Fruit fly (Drosophila melanogaster) Kc167 (cell line): ENCODE measurements around the gene vri.

Source experiments
- Myc ChIP-seq: fragments of >200 bp; optimal IDR thresholded peaks from 2 replicates; lab custom pipeline; 2017; ENCODE audit warnings: missing external identifiers
- Sin3A ChIP-seq: fragments of >200 bp; optimal IDR thresholded peaks from 2 replicates; lab custom pipeline; 2018; ENCODE audit warnings: missing external identifiers
- h ChIP-seq: fragments of >200 bp; optimal IDR thresholded peaks from 3 replicates; lab custom pipeline; 2018; ENCODE audit warnings: missing external identifiers
- insv ChIP-seq: fragments of >200 bp; optimal IDR thresholded peaks from 3 replicates; lab custom pipeline; 2018; ENCODE audit warnings: missing external identifiers
- psq ChIP-seq: fragments of >200 bp; optimal IDR thresholded peaks from 2 replicates; lab custom pipeline; 2017; ENCODE audit warnings: missing external identifiers
- ttk ChIP-seq: sonication (Bioruptor generic); optimal IDR thresholded peaks from 2 replicates; lab custom pipeline; 2017; ENCODE audit warnings: missing external identifiers

Gene vri

DNA sequence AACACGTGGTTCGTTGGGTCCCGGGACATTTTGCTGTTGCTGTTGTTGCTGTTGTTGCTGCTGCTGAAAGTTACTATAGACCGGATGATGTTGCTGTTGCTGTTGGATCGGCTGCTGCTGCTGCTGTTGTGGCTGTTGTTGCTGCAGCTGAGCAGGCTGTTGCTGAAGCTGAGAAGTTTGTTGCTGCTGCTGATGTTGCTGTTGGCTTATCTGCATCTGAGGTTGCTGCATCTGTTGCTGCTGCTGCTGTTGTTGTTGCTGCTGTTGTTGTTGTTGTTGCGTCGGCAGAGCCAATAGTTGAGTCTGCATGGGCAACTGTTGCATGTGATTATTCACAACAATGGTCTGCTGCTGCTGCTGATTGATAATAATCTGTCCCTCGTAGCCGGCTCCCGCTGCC lies 32.3 kb downstream of the vri start:
- TF ChIP-seq h (lab: Kevin White, UChicago) (no peak), psq (lab: Kevin White, UChicago) (no peak), Sin3A (lab: Kevin White, UChicago) (no peak), ttk (lab: Kevin White, UChicago) (no peak), Myc (lab: Kevin White, UChicago) (no peak), insv (lab: Kevin White, UChicago) (no peak)

DNA sequence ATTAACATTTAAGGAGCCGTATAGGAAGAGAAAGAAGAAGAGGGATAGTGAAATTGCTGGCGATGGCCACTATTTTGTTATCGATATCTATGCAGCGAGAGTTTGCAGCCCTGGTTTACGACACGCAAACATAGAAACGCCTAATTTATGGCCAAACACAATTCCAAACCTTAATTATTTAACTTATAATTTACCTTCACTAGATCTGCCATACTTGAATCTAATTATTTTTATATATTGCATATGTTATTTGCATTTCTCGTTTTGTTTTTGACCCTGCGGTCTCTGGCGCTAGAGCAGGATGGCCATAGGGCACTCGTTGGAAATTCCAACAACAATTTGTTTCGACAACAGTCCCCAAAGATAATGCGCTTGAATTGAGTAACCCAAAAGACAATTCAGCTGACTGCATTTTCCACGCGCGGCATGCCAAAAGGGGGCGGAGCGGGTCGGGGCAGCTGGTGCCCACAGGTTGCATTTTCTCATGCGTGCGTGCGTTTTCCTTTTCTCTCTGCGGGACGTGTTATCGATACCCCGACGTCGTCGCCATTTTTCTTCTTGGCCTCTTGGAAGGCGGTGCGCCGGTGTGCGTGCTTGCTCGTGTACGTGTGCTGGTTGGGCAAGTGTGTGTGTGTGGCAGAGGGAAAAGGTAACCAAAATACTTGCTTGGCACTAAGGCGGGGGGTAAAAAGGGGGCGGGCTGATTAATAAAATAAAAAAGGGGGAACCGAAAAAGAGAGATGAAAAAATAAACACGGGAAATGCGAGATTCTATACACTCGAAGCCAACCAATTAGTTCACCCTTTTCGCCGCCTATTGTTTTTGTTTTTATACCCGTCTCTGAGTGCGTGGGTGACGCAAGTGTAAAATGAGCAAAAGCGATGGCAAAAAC lies 36.5 kb downstream of the vri start:
- TF ChIP-seq h (lab: Kevin White, UChicago) (no peak), psq (lab: Kevin White, UChicago) (no peak), Myc (lab: Kevin White, UChicago) (no peak), ttk (lab: Kevin White, UChicago) (no peak), Sin3A (lab: Kevin White, UChicago) (no peak), insv (lab: Kevin White, UChicago) (no peak)

DNA sequence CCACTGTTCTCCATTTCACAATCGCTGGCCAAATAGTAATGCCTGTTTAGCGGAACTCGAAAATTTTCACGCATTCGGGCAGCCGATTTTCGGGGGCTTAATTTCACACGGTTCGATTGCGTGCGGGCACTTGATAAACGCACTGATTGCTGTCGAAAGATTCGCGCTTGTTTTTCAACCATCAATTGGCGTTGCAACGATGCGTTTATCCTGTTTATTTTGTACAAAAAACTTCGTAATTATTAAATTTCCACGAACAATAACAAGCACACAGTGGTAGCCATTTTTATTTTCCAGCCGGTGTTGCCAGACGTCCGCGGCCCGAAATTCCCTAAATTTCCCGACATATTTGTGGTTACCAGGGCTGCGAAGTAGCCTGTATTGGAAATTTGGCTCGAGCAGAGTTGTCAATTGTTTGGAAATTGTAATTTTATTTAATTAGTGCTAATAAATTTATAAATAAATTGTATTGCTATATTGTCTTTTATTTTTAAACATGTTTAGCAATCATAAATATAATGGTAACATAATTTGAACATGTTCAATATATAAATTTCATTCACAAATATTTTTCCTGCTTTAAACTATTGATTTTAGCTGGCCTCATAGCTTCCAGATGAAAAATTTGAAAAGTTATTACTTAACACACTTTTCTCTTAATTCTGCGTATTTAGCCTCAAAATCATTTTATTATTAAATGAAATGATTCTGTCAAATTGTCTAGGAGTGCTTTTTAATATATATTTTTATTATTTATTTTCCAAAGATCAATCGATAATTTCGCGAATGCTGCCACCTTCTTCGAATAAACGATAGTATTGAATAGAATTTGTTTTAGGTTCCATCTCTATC lies 37.9 kb downstream of the vri start, which contains the start of the genes Ncoa6 and cype:
TSS of gene Ncoa6 (minus strand) at position 270 of the 852 bp plus-strand sequence.
TSS of gene cype (plus strand) at position 814 of the 852 bp plus-strand sequence.
- TF ChIP-seq Sin3A (lab: Kevin White, UChicago) (no peak), ttk (lab: Kevin White, UChicago) (no peak), h (lab: Kevin White, UChicago) (no peak), insv (lab: Kevin White, UChicago) (no peak), Myc (lab: Kevin White, UChicago) (no peak), psq (lab: Kevin White, UChicago) (no peak)

DNA sequence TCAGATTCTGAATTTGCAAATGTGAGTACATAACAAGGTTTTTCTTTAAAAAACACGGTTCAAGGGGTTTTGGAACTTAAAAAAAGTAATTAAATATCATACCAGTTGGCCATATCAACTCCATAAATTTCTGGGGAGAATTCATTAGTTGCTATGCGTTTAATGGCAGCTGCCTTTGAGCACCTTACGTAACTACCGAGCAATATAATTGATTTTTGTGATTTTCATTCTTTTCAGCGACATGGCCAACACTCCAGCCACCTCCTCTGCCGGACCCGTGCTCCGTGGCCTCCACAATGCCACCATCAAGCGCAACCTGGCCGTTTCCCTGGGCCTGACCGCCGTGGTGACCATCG lies 38.5 kb downstream of the vri start:
- no peak for TF ChIP-seq ttk (lab: Kevin White, UChicago)
- TF ChIP-seq psq (lab: Kevin White, UChicago): no peak
- TF ChIP-seq insv (lab: Kevin White, UChicago): no peak
- TF ChIP-seq Sin3A (lab: Kevin White, UChicago): no peak
- no peak for TF ChIP-seq h (lab: Kevin White, UChicago)

DNA sequence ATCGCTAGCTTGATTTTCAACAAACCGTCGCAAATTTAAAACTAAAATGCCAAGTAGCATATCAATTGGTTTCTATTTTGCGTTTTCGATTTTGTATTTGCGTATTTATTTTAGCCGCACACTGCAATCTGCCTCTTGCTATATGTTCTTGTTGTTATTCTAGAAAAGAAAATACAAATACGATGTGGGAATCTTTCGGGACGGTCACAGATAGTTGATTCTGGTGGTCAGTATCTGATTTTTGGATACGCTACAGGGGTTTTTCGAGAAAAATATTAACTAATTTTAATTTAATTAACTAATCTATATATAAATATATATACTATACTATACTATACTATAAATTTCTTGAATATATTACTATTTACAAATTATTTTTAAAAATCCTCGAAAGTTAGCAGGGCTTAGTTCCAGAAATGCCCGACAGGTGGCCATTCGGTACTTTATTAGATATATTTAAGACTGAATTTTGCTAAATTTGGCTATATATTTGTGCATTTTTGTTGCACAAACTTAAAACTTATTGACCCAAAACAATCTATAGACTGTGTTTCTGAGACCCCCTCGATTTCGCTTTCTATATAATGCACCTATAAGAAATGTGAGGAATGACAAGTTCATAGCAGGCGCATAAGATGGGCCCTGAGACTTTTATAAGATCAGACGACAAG lies 40.2 kb downstream of the vri start, which contains the start of gene CG14022:
TSS of gene CG14022 (minus strand) at position 51 of the 671 bp plus-strand sequence.
- no peak for TF ChIP-seq Myc (lab: Kevin White, UChicago)
- no peak for TF ChIP-seq psq (lab: Kevin White, UChicago)
- TF ChIP-seq Sin3A (lab: Kevin White, UChicago): no peak
- no peak for TF ChIP-seq insv (lab: Kevin White, UChicago)
- no peak for TF ChIP-seq ttk (lab: Kevin White, UChicago)
- TF ChIP-seq h (lab: Kevin White, UChicago): no peak

DNA sequence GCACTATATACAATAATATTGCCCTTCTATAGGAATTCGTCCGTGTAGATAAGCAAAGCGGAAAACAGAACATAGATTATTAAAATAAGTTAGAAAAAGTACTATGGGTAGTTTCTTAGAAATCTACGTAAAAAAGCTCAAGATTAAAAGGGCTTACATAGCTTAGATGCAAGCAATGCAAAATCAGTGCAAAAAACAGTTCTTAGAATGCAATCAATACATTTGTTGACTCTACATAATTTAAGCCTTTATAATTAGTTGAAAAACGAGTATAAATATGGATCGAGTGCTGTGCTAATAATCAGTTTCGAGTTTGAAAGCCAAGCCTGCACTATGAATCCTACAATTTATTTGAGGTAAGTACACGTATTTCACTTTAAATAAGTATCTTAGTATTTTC lies 40.8 kb downstream of the vri start, which contains the start of gene TotM:
TSS of gene TotM (plus strand) at position 301 of the 400 bp plus-strand sequence.
- TF ChIP-seq psq (lab: Kevin White, UChicago) (no peak), Myc (lab: Kevin White, UChicago) (no peak), ttk (lab: Kevin White, UChicago) (no peak), insv (lab: Kevin White, UChicago) (no peak), h (lab: Kevin White, UChicago) (no peak), Sin3A (lab: Kevin White, UChicago) (no peak)

DNA sequence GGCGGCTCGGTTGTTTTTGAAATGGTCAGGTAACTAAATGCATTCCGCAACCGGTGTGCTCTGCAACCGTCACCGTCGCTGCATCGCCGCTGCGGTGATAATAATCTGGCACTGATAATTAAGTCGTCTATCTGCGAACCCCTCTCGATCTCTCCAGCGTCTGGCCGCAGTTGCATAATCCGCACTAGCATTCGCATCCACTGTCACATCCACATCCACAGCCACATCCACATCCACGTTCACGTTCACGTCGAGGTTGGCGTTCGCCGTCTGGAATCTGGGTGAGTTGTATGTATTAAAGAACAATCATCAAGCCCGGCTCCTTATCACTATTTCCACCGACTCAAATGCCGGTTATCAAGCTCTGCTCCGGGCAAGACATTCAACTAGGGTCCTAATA lies 43.8 kb downstream of the vri start:
- TF ChIP-seq Sin3A (lab: Kevin White, UChicago) (no peak), insv (lab: Kevin White, UChicago) (no peak), ttk (lab: Kevin White, UChicago) (no peak), h (lab: Kevin White, UChicago) (no peak), Myc (lab: Kevin White, UChicago) (no peak), psq (lab: Kevin White, UChicago) (no peak)

DNA sequence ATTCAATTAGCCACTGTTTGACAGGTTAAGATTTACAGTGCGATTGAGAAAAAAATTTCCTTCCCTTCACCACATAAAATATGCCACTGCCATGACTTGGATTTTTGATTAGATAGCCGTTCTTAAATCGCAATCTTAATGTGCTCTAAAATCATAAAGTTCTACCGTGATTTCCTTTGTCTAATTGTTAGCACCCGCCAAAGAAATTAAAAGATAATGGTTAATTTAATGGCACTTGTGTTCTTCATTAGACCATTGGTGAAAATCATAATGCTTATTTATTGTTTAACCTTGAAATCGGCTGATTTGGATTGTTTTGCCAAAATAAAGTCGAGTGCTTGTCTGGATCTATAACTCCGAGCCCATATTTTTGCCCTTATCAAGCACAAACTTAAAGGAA lies 48.4 kb downstream of the vri start:
- TF ChIP-seq ttk (lab: Kevin White, UChicago) (no peak), h (lab: Kevin White, UChicago) (no peak), psq (lab: Kevin White, UChicago) (no peak), Sin3A (lab: Kevin White, UChicago) (no peak), insv (lab: Kevin White, UChicago) (no peak), Myc (lab: Kevin White, UChicago) (no peak)

DNA sequence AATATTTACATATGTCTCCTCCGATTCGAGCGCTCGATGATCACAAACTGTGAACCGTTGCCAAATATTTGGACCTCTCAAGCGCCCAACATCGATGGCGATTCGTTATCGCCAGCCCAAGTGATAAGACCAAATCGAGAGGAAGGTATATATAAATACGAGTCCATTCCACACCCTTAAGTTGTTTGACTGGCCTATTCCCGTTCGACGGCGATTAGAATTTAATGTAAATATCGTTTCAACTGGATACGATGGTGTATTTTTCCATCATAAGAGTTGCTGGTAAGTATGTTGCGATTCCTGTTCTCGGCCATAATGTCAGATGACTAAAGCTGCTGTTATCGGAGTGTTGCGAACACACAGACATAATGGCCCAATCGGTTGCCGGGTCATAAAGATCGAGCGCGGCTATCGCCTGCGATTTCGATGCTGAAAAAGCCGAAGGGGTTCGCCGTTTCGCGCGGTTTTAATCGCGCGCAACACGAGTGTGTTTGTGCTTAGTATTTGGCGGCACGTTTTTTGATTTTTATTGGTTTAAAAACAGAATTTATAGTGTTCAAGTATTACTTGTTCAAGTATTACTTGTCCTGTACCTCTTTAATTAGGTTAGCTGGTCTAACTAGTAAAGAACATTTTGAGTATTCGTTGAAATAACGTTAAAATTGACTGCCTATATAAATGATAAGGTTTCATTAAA lies 49.4 kb downstream of the vri start, which contains the start of gene fusl:
TSS of gene fusl (minus strand) at position 50 of the 697 bp plus-strand sequence.
- TF ChIP-seq Myc (lab: Kevin White, UChicago): no peak
- no peak for TF ChIP-seq insv (lab: Kevin White, UChicago)
- no peak for TF ChIP-seq psq (lab: Kevin White, UChicago)
- no peak for TF ChIP-seq Sin3A (lab: Kevin White, UChicago)
- no peak for TF ChIP-seq h (lab: Kevin White, UChicago)
- TF ChIP-seq ttk (lab: Kevin White, UChicago): no peak

DNA sequence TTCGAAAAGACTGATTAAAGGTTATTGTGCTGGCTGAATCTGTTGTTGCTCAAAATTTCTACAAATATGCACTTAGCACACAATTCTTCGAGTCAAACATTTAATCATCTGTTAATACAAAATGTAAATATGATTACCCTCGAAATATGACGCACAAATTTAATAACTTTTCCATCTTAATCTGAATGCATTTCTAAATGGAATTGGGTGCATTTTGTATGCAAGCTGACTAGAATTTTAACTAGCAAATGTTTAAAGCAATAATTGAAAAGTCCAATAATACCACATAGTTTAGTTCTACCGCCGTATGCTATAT lies 49.9 kb downstream of the vri start:
- TF ChIP-seq ttk (lab: Kevin White, UChicago): no peak
- TF ChIP-seq psq (lab: Kevin White, UChicago): no peak
- no peak for TF ChIP-seq insv (lab: Kevin White, UChicago)
- no peak for TF ChIP-seq Myc (lab: Kevin White, UChicago)
- no peak for TF ChIP-seq Sin3A (lab: Kevin White, UChicago)
- TF ChIP-seq h (lab: Kevin White, UChicago): no peak
